Fruit fly (Drosophila melanogaster): Measurements from ENCODE around the gene CG17568.

Gene CG17568

DNA sequence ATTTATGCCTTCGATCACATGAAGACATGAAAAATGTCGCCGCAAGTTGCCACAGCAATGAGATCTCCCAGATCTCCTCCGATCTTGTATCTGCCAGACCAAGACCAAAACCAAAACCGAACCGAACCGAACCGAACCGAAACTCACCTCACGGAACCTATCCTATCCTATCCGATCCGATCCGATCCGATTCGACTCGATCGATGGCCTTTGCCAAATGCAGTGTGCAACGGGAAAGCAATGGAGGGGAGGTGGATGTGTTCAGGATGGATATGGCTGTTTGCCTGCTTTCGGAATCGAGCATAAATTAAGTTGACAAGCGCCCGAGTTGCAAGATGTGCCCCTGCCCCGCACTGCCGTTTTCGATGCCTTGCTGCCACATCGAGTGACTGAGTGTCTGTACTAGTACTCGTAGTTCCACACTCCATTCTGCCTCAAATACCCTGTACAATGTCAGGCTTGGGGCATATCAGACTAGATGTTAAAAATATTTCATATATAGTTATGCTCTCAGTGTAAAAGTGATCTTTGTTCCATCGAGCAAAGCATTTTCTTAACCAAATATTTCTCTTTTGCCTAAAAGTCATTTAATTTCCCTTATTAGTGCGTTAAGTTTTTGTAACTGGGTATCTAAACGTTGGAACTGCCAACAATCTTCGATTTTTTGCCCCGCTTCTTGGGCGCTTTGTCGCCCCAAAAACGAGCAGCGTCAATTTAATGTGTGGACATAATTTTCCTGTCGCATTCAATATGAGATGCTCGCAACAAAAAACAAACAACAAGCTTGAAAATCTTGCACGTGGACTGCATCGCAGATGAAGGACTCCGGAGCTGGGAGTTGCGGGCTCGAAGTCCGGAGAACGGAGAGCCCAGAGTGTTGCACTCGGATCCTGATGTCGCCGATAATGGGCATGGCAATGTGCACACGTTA, 44.7 kb upstream of the CG17568 start (continued):
- TF ChIP-seq CG1602 (GFP tag; optimal IDR thresholded peaks at IDR 0.05), result peak; percentile 85
- TF ChIP-seq ac (GFP tag; optimal IDR thresholded peaks at IDR 0.05), result peak; percentile 73
- peak; percentile 29 for TF ChIP-seq tup (GFP tag; optimal IDR thresholded peaks at IDR 0.05)
- peak; percentile 91 for TF ChIP-seq CG9727 (GFP tag; optimal IDR thresholded peaks at IDR 0.05)
- peak; percentile 13 for TF ChIP-seq Hmr (GFP tag; optimal IDR thresholded peaks at IDR 0.05)
- TF ChIP-seq pzg (GFP tag; optimal IDR thresholded peaks at IDR 0.05), result no peak
- TF ChIP-seq CG2202 (tag; optimal IDR thresholded peaks at IDR 0.05), result peak; percentile 89
- TF ChIP-seq chm (GFP tag; IDR thresholded peaks at IDR 0.05), result peak; percentile 81; the same call in 1 of the 2 replicates
- TF ChIP-seq CG12744 (GFP tag; optimal IDR thresholded peaks at IDR 0.05), result peak; percentile 31
- TF ChIP-seq ab (GFP tag; optimal IDR thresholded peaks at IDR 0.05), result peak; percentile 6
- TF ChIP-seq Mrtf (GFP tag; IDR thresholded peaks at IDR 0.05), result peak; percentile 68; the same call in 2 of the 3 replicates
- peak; percentile 76 for TF ChIP-seq dan (GFP tag; IDR thresholded peaks at IDR 0.05)
- no peak for TF ChIP-seq eyg (GFP tag; optimal IDR thresholded peaks at IDR 0.05)
- no peak for TF ChIP-seq CG8281 (tag; optimal IDR thresholded peaks at IDR 0.05)
- no peak for TF ChIP-seq exex (tag; optimal IDR thresholded peaks at IDR 0.05)
- TF ChIP-seq croc (GFP tag; conservative IDR thresholded peaks at IDR 0.05), result peak; percentile 85
- TF ChIP-seq CG32532 (GFP tag; IDR thresholded peaks at IDR 0.05), result no peak
- no peak for TF ChIP-seq CG16779 (GFP tag; IDR thresholded peaks at IDR 0.05)
- TF ChIP-seq CG6654 (GFP tag; optimal IDR thresholded peaks at IDR 0.05), result no peak
- TF ChIP-seq stc (GFP tag; IDR thresholded peaks at IDR 0.05), result peak; percentile 66
- peak; percentile 23 for TF ChIP-seq run (tag; optimal IDR thresholded peaks at IDR 0.05)
- no peak for TF ChIP-seq Dfd (GFP tag; optimal IDR thresholded peaks at IDR 0.05)
- TF ChIP-seq CG2875 (GFP tag; optimal IDR thresholded peaks at IDR 0.05), result peak; percentile 74
- peak; percentile 17; the same call in 1 of the 2 replicates for TF ChIP-seq CG3847 (GFP tag; IDR thresholded peaks at IDR 0.05)
- peak; percentile 93 for TF ChIP-seq CG1603 (tag; optimal IDR thresholded peaks at IDR 0.05)
- peak; percentile 58 for TF ChIP-seq Bdp1 (GFP tag; optimal IDR thresholded peaks at IDR 0.05)
- TF ChIP-seq CG7928 (GFP tag; optimal IDR thresholded peaks at IDR 0.05), result no peak
- no peak for TF ChIP-seq pros (GFP tag; optimal IDR thresholded peaks at IDR 0.05)
- TF ChIP-seq Xbp1 (GFP tag; optimal IDR thresholded peaks at IDR 0.05), result peak; percentile 86
- peak; percentile 23 for TF ChIP-seq CG30020 (tag; optimal IDR thresholded peaks at IDR 0.05)
- TF ChIP-seq vvl (GFP tag; IDR thresholded peaks at IDR 0.05), result peak; percentile 90
- TF ChIP-seq Dll (GFP tag; IDR thresholded peaks at IDR 0.05; ENCODE audit: partially characterized antibody), result no peak
- TF ChIP-seq gcm2 (GFP tag; optimal IDR thresholded peaks at IDR 0.05), result peak; percentile 30
- peak; percentile 85 for TF ChIP-seq ttk (GFP tag; IDR thresholded peaks at IDR 0.05)
- no peak for TF ChIP-seq YL-1 (GFP tag; optimal IDR thresholded peaks at IDR 0.05)
- TF ChIP-seq Dref (GFP tag; IDR thresholded peaks at IDR 0.05), result no peak
- peak; percentile 88 for TF ChIP-seq row (GFP tag; IDR thresholded peaks at IDR 0.05)
- TF ChIP-seq CG14441 (GFP tag; IDR thresholded peaks at IDR 0.05), result peak; percentile 64
- TF ChIP-seq sna (GFP tag; IDR thresholded peaks at IDR 0.05; ENCODE audit: partially characterized antibody), result no peak
- TF ChIP-seq CG10147 (GFP tag; optimal IDR thresholded peaks at IDR 0.05), result peak; percentile 38
- peak; percentile 79 for TF ChIP-seq Optix (GFP tag; IDR thresholded peaks at IDR 0.05)
- TF ChIP-seq sens-2 (GFP tag; IDR thresholded peaks at IDR 0.05), result peak; percentile 77
- TF ChIP-seq fd64A (GFP tag; optimal IDR thresholded peaks at IDR 0.05), result peak; percentile 21
- TF ChIP-seq eve (GFP tag; optimal IDR thresholded peaks at IDR 0.05), result peak in 1 of 2 experiments; percentile 77
- no peak for TF ChIP-seq corto (GFP tag; optimal IDR thresholded peaks at IDR 0.05)
- TF ChIP-seq CG4707 (GFP tag; optimal IDR thresholded peaks at IDR 0.05), result peak; percentile 60
- peak; percentile 77 for TF ChIP-seq CG6689 (GFP tag; IDR thresholded peaks at IDR 0.05)
- TF ChIP-seq wdn (GFP tag; IDR thresholded peaks at IDR 0.05), result no peak
- TF ChIP-seq jigr1 (GFP tag; IDR thresholded peaks at IDR 0.05), result peak; percentile 73; the same call in 2 of the 3 replicates
